Worm (Caenorhabditis elegans) whole organism, midembryonic: ENCODE data around the gene K06H6.1.

Experiments
- T22C8.4 ChIP-seq: fragments of 200-800 bp; sonication (Bioruptor generic); IDR thresholded peaks from 2 replicates; pipeline ENCODE4 v1.3.6; 2022; ENCODE audit warnings: missing genetic modification characterization, missing compliant biosample characterization
- cog-1 ChIP-seq: sonication (generic microtip); optimal IDR thresholded peaks from 2 replicates; lab custom pipeline; 2016; ENCODE audit warnings: missing genetic modification characterization, missing compliant biosample characterization
- flt-1 ChIP-seq: fragments of 200-800 bp; sonication (Bioruptor generic); IDR thresholded peaks from 2 replicates; pipeline ENCODE4 v1.3.6; 2022; ENCODE audit warnings: missing genetic modification characterization, missing compliant biosample characterization
- klf-2 ChIP-seq: fragments of 200-800 bp; sonication (Bioruptor generic); conservative IDR thresholded peaks from 2 replicates; pipeline ENCODE4 v1.3.6; 2022; ENCODE audit warnings: missing genetic modification reagents, missing genetic modification characterization, missing compliant biosample characterization
- med-1 ChIP-seq: sonication (generic microtip); optimal IDR thresholded peaks from 2 replicates; lab custom pipeline; 2017; ENCODE audit warnings: missing genetic modification characterization, mild to moderate bottlenecking, missing compliant biosample characterization, antibody characterized with exemption, missing genetic modification reagents; ENCODE audit not compliant: insufficient read depth
- ref-1 ChIP-seq: fragments of 200-800 bp; sonication (Bioruptor generic); conservative IDR thresholded peaks from 2 replicates; pipeline ENCODE4 v1.3.6; 2022; ENCODE audit warnings: missing genetic modification reagents, missing genetic modification characterization, missing compliant biosample characterization
- tab-1 ChIP-seq: fragments of 200-800 bp; sonication (Bioruptor generic); IDR thresholded peaks from 2 replicates; pipeline ENCODE4 v1.3.6; 2022; ENCODE audit warnings: missing genetic modification characterization, missing compliant biosample characterization
- ztf-23 ChIP-seq: fragments of 200-800 bp; sonication (Bioruptor generic); IDR thresholded peaks from 2 replicates; pipeline ENCODE4 v1.3.6; 2022; ENCODE audit warnings: missing genetic modification reagents, missing genetic modification characterization, missing compliant biosample characterization
- ztf-29 ChIP-seq: fragments of 200-800 bp; sonication (Bioruptor generic); IDR thresholded peaks from 2 replicates; pipeline ENCODE4 v1.3.6; 2022; ENCODE audit warnings: missing genetic modification reagents, missing genetic modification characterization, missing compliant biosample characterization

Gene K06H6.1

ce11 chrV:587818-588217 lies at the start of gene K06H6.1:
Gene K06H6.1, plus strand, starts transcription at chrV:588118.
- TF ChIP-seq tab-1 (GFP tag; lab: Robert Waterston, UW) (no peak), T22C8.4 (GFP tag; lab: Robert Waterston, UW) (no peak), cog-1 (no peak), med-1 (no peak), klf-2 (GFP tag; lab: Robert Waterston, UW) (no peak), ztf-29 (no peak), ref-1 (no peak), ztf-23 (GFP tag; lab: Robert Waterston, UW) (no peak), flt-1 (GFP tag; lab: Robert Waterston, UW) (no peak)

ce11 chrV:539040-539510 lies 48.8 kb upstream of the K06H6.1 start, which contains the start of gene nhr-155:
Gene nhr-155, plus strand, starts transcription at chrV:539460.
- no peak for TF ChIP-seq klf-2 (GFP tag; lab: Robert Waterston, UW)

DNA sequence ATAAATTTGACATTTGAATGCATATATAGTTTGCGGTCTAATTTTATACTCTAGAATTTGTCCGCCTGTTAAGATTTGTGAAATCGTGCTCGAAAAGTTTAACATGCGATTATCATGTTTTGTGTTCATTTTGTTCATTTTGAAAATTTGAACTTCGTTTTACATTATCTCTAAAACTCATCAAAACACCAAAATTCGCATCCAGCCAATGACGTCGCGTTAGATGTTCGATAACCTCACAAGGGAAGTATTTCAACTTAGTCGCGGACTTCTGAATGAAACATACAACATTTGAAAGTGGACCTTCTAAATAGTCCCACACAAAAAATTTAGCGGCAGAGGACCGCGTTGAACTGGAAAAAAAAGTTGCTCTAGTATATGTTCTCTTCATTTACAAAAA lies 46.4 kb upstream of the K06H6.1 start:
- TF ChIP-seq ztf-23 (GFP tag; lab: Robert Waterston, UW), result no peak
- TF ChIP-seq cog-1, result no peak
- no peak for TF ChIP-seq klf-2 (GFP tag; lab: Robert Waterston, UW)
- TF ChIP-seq ztf-29, result no peak
- TF ChIP-seq ref-1, result no peak
- TF ChIP-seq med-1, result no peak
- no peak for TF ChIP-seq tab-1 (GFP tag; lab: Robert Waterston, UW)
- no peak for TF ChIP-seq flt-1 (GFP tag; lab: Robert Waterston, UW)
- TF ChIP-seq T22C8.4 (GFP tag; lab: Robert Waterston, UW), result no peak

DNA sequence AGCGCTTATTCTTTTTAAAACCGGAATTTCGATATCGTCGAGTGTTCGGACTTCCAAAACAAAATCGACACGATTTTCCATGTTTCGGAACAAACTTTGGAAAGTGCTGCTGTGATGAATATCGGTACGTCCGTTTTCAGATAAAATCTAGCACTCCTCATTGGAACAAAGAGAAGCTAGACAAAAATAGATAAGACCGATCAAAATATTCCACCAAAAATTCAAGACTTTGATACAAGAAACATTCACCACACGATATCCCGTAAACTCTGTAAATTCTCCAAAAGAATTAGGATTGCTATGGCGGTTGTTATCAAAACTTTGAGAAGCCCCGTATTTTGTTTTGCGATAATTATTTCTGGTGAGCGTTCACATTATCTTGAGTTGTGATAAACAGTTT lies 44.7 kb upstream of the K06H6.1 start, which contains the start of gene C14C6.3:
Gene C14C6.3 (plus strand): TSS at position 301 of the 400 bp plus-strand sequence.
- no peak for TF ChIP-seq med-1
- no peak for TF ChIP-seq ref-1
- no peak for TF ChIP-seq T22C8.4 (GFP tag; lab: Robert Waterston, UW)
- no peak for TF ChIP-seq flt-1 (GFP tag; lab: Robert Waterston, UW)
- TF ChIP-seq klf-2 (GFP tag; lab: Robert Waterston, UW), result no peak
- no peak for TF ChIP-seq ztf-29
- TF ChIP-seq cog-1, result no peak
- no peak for TF ChIP-seq ztf-23 (GFP tag; lab: Robert Waterston, UW)
- no peak for TF ChIP-seq tab-1 (GFP tag; lab: Robert Waterston, UW)

DNA sequence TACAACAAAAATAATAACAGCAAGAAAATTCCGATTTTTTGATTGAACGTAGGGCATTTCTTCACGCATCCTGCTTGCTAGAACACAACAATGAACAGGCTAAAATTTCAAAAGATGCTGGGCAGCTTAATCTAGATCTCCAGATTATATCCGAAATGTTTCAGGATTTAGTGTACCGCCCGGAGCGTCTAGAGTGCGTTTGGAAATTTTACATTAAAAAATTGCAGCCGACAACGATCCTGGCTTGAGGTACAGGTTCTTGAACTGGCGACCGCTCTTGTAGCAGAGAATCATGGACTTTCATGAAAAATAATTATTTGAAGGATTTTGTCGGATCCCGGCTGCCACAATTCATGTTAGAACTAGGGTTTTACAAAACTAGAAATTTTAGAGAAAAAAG lies 39.9 kb upstream of the K06H6.1 start, which contains the start of gene C14C6.6:
Gene C14C6.6 (minus strand): TSS at position 101 of the 400 bp plus-strand sequence.
- TF ChIP-seq ref-1 (no peak), flt-1 (GFP tag; lab: Robert Waterston, UW) (no peak)

DNA sequence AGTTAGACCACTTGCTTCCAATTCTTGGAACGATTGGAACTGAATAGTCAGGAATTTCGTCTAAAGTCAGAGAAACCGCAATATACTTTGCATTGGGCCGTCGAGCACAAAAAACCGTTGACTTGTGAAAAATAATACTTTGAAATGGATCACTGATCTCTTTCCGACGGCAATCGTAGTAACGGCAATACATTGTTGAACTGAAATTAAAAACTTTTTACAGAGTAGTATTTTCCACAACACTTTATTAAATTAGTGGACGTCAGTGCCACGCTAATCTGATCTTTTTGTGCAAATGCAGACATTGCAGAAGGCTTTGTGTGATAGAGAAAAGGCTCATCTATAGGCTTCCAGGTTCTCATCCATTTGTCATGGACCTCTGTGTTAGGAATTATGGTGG lies 35.5 kb upstream of the K06H6.1 start:
- TF ChIP-seq med-1, result no peak
- no peak for TF ChIP-seq tab-1 (GFP tag; lab: Robert Waterston, UW)
- no peak for TF ChIP-seq flt-1 (GFP tag; lab: Robert Waterston, UW)
- no peak for TF ChIP-seq ztf-29
- no peak for TF ChIP-seq ref-1
- no peak for TF ChIP-seq T22C8.4 (GFP tag; lab: Robert Waterston, UW)
- TF ChIP-seq cog-1, result no peak
- no peak for TF ChIP-seq ztf-23 (GFP tag; lab: Robert Waterston, UW)
- no peak for TF ChIP-seq klf-2 (GFP tag; lab: Robert Waterston, UW)

ce11 chrV:553067-553466 lies 34.9 kb upstream of the K06H6.1 start, which contains the start of gene C14C6.8:
Gene C14C6.8, minus strand, starts transcription at chrV:553167.
- TF ChIP-seq med-1 (no peak), cog-1 (no peak), klf-2 (GFP tag; lab: Robert Waterston, UW) (no peak), tab-1 (GFP tag; lab: Robert Waterston, UW) (no peak), T22C8.4 (GFP tag; lab: Robert Waterston, UW) (no peak), ztf-23 (GFP tag; lab: Robert Waterston, UW) (no peak), ref-1 (no peak), ztf-29 (no peak), flt-1 (GFP tag; lab: Robert Waterston, UW) (no peak)

ce11 chrV:556055-556454 lies 31.9 kb upstream of the K06H6.1 start, which contains the start of gene srx-8:
Gene srx-8, minus strand, starts transcription at chrV:556155.
- no peak for TF ChIP-seq T22C8.4 (GFP tag; lab: Robert Waterston, UW)
- no peak for TF ChIP-seq cog-1
- no peak for TF ChIP-seq ref-1
- no peak for TF ChIP-seq tab-1 (GFP tag; lab: Robert Waterston, UW)
- TF ChIP-seq flt-1 (GFP tag; lab: Robert Waterston, UW), result no peak
- TF ChIP-seq ztf-29, result no peak
- TF ChIP-seq klf-2 (GFP tag; lab: Robert Waterston, UW), result no peak

DNA sequence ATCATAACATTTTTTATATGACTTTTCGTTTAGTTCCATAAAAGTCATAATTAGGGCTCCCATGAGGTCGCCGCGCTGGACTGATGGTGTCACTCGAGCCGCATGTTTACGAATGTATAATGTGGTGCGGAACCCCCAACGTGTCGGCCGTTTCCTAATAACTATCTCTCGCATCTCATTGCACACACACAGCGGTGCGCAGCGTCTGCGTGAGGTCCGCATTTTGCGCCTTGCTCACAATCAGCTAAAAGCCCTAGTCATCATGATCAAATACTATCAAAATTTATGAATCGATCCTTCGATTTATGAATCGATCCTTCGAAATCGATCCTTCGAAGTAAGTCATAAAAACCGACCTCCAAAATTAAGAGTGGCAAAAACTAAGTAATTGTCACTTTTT lies 28.0 kb upstream of the K06H6.1 start, which contains the start of gene srx-7:
Gene srx-7 (plus strand): TSS at position 256 of the 400 bp plus-strand sequence.
- no peak for TF ChIP-seq tab-1 (GFP tag; lab: Robert Waterston, UW)
- TF ChIP-seq med-1, result no peak
- TF ChIP-seq ref-1, result no peak
- TF ChIP-seq klf-2 (GFP tag; lab: Robert Waterston, UW), result no peak
- no peak for TF ChIP-seq ztf-29
- no peak for TF ChIP-seq ztf-23 (GFP tag; lab: Robert Waterston, UW)
- no peak for TF ChIP-seq flt-1 (GFP tag; lab: Robert Waterston, UW)
- TF ChIP-seq cog-1, result no peak
- no peak for TF ChIP-seq T22C8.4 (GFP tag; lab: Robert Waterston, UW)

DNA sequence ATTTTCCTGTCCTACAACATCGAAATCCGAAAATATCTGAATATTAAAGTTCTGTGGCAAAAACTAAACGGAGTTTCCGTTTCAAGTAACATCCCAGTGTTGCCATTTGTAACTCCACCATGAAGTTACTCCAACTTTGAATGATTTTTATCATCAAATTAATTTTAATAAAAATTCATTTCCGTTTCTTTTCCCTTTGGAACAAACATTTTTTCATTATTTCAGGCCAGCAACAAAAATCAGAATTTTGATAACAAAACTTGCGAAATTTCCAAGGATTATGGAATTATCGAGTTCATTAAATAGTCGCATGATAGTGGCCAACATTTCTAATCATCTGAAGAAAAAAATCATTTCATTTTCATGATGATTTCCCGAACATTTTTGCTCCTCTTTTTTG lies 25.1 kb upstream of the K06H6.1 start, which contains the start of gene C14C6.2:
Gene C14C6.2 (plus strand): TSS at position 301 of the 400 bp plus-strand sequence.
- no peak for TF ChIP-seq klf-2 (GFP tag; lab: Robert Waterston, UW)

DNA sequence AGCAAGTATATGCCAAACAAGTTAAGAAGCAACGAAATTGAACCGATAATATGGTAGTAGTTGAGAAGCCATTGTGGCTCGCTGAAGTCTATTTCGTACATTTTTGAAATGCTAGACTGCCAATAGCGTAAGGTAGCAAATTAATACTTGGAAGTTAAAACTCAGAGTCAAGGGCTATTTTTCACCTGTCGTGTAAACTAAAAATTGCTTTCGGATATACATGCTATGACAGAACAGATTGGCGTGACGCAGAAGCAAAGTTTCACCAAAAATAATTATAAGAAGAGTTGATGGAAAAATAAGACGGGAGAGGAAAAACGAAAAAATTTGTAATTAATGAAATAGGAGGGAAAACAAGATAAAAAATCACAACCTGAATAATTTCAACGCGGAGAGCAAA lies 21.9 kb upstream of the K06H6.1 start, which contains the start of gene sri-73:
Gene sri-73 (minus strand): TSS at position 101 of the 400 bp plus-strand sequence.
- TF ChIP-seq ztf-29, result no peak
- TF ChIP-seq cog-1, result no peak
- TF ChIP-seq flt-1 (GFP tag; lab: Robert Waterston, UW), result no peak
- TF ChIP-seq T22C8.4 (GFP tag; lab: Robert Waterston, UW), result no peak
- TF ChIP-seq klf-2 (GFP tag; lab: Robert Waterston, UW), result no peak
- no peak for TF ChIP-seq tab-1 (GFP tag; lab: Robert Waterston, UW)
- TF ChIP-seq ztf-23 (GFP tag; lab: Robert Waterston, UW), result no peak
- TF ChIP-seq ref-1, result no peak
- no peak for TF ChIP-seq med-1
